Worm (Caenorhabditis elegans): ENCODE measurements around the gene dcaf-13.

ce11 chrII:4460851-4461250, 36.1 kb upstream of the dcaf-13 start, which contains the start of the genes T12C9.7 and vps-18:
- TF ChIP-seq unc-39 (tag; optimal IDR thresholded peaks at IDR 0.05) (no peak), dpl-1 (GFP tag; optimal IDR thresholded peaks at IDR 0.05) (no peak), fos-1 (tag; optimal IDR thresholded peaks at IDR 0.05) (no peak), dve-1 (tag; optimal IDR thresholded peaks at IDR 0.05; ENCODE audit: insufficient read depth) (no peak)
